Worm (Caenorhabditis elegans): ENCODE measurements around the gene F09G8.10.

DNA sequence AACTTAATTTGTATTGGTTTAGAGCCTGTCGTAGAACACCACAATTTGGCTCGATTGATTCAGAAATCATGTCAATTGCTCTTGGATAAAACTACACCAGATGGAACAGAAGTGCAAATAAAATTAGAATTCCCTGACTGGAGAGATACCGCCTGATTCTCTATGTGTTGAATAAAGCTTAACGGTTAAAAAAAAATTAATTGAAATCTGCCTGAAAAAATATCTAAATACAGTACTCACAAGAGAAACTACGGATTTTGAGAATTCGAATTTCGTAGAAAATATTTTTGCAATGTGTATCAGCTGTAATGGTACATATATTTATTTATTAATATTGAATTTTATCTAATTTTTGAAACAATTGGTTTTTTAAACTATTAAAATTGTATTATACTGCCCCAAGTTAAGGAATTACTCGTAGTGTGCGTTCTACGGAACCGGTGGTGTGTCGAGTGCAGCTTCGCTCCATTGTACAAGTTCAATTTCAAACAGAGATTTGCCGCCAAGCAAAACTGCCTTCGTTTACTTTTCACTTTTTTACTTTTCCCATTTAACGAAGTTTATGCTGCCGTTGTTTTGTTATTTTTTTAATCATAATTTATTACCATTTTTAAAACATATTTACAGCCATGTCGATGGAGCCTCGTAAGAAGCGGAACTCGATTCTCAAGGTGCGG, 21.8 kb downstream of the F09G8.10 start, which contains the start of gene knl-1:
- TF ChIP-seq dao-5 (tag; optimal IDR thresholded peaks at IDR 0.05) (no peak), him-1 (tag; optimal IDR thresholded peaks at IDR 0.05) (no peak), W03F9.2 (tag; optimal IDR thresholded peaks at IDR 0.05) (peak; percentile 50)
